Worm (Caenorhabditis elegans) whole organism, L1 larva: ENCODE results near the gene EGAP5.1.
A peak's percentile ranks its signal among the peaks of the same experiment; 100 is the strongest.

Source experiments
- C16A3.4 ChIP-seq: fragments of 150-350 bp; optimal IDR thresholded peaks from 2 replicates; lab custom pipeline; 2014; ENCODE audit warnings: missing biosample characterization, missing genetic modification characterization
- aha-1 ChIP-seq: fragments of 150-350 bp; optimal IDR thresholded peaks from 2 replicates; lab custom pipeline; 2014; ENCODE audit warnings: missing biosample characterization, missing genetic modification characterization
- aly-2 ChIP-seq: fragments of 150-350 bp; optimal IDR thresholded peaks from 2 replicates; lab custom pipeline; 2014; ENCODE audit warnings: missing biosample characterization, missing genetic modification characterization
- ama-1 ChIP-seq: fragments of 150-350 bp; optimal IDR thresholded peaks from 2 replicates; lab custom pipeline; 2014
- ceh-82 ChIP-seq, 3 experiments: fragments of 150-350 bp in 1 of 3; sonication (generic microtip) in 2 of 3; optimal IDR thresholded peaks; 2 replicates each; lab custom pipeline; 2014 to 2017; ENCODE audit warnings: missing biosample characterization in 3 of 3, missing genetic modification characterization in 3 of 3
- ceh-88 ChIP-seq: fragments of 200-800 bp; sonication (Bioruptor generic); IDR thresholded peaks from 2 replicates; pipeline ENCODE4 v1.3.6; 2022; ENCODE audit warnings: missing genetic modification characterization, missing compliant biosample characterization
- ceh-90 ChIP-seq: sonication (generic microtip); optimal IDR thresholded peaks from 2 replicates; lab custom pipeline; 2016; ENCODE audit warnings: missing genetic modification characterization, missing compliant biosample characterization
- dsc-1 ChIP-seq: sonication (generic microtip); optimal IDR thresholded peaks from 2 replicates; lab custom pipeline; 2016; ENCODE audit warnings: mild to moderate bottlenecking, missing genetic modification characterization, missing compliant biosample characterization
- efl-1 ChIP-seq, 4 experiments: fragments of 150-350 bp; optimal IDR thresholded peaks in 3 of 4; peaks in 1 of 4; 1 replicate in 1 of 4; 2 replicates in 3 of 4; lab custom pipeline; 2014; ENCODE audit warnings: missing biosample characterization in 2 of 4, missing genetic modification characterization in 2 of 4, missing genetic modification reagents in 2 of 4
- egl-13 ChIP-seq: sonication (generic microtip); optimal IDR thresholded peaks from 2 replicates; lab custom pipeline; 2016; ENCODE audit warnings: missing genotype, missing genetic modification reagents, missing genetic modification characterization, missing compliant biosample characterization
- egl-27 ChIP-seq, 2 experiments: fragments of 150-350 bp in 1 of 2; sonication (generic microtip); optimal IDR thresholded peaks; 3 replicates each; lab custom pipeline; 2017 to 2018; ENCODE audit warnings: missing biosample characterization in 2 of 2, missing genetic modification characterization in 2 of 2, missing genetic modification reagents in 2 of 2
- fkh-10 ChIP-seq: sonication (generic microtip); optimal IDR thresholded peaks from 2 replicates; lab custom pipeline; 2017; ENCODE audit warnings: missing biosample characterization, missing genetic modification reagents, missing genetic modification characterization
- fkh-8 ChIP-seq: sonication (generic microtip); optimal IDR thresholded peaks from 2 replicates; lab custom pipeline; 2016; ENCODE audit warnings: mild to moderate bottlenecking, missing genetic modification characterization, missing compliant biosample characterization
- grh-1 ChIP-seq: fragments of 200-800 bp; sonication (Bioruptor generic); IDR thresholded peaks from 2 replicates; pipeline ENCODE4 v1.3.6; 2022; ENCODE audit warnings: missing genetic modification reagents, missing genetic modification characterization, missing compliant biosample characterization
- hlh-17 ChIP-seq: fragments of 200-800 bp; sonication (Bioruptor generic); optimal IDR thresholded peaks from 2 replicates; lab custom pipeline; 2018; ENCODE audit warnings: missing genetic modification characterization, mild to moderate bottlenecking, missing compliant biosample characterization, moderate library complexity, borderline replicate concordance
- hpl-2 ChIP-seq: fragments of 150-350 bp; optimal IDR thresholded peaks from 2 replicates; lab custom pipeline; 2014; ENCODE audit warnings: missing biosample characterization, missing genetic modification reagents, missing genetic modification characterization
- lin-13 ChIP-seq: fragments of 150-350 bp; optimal IDR thresholded peaks from 2 replicates; lab custom pipeline; 2014; ENCODE audit warnings: missing biosample characterization, missing genetic modification reagents, missing genetic modification characterization
- lin-14 ChIP-seq: fragments of 200-800 bp; sonication (Bioruptor generic); optimal IDR thresholded peaks from 2 replicates; lab custom pipeline; 2018; ENCODE audit warnings: mild to moderate bottlenecking, missing genetic modification characterization, moderate library complexity, missing compliant biosample characterization
- lsy-2 ChIP-seq, 2 experiments: fragments of 150-350 bp; optimal IDR thresholded peaks; 2 replicates each; lab custom pipeline; 2014; ENCODE audit warnings: missing biosample characterization in 2 of 2, missing genetic modification characterization in 2 of 2
- mdl-1 ChIP-seq, 2 experiments: fragments of 150-350 bp; optimal IDR thresholded peaks; 2 replicates each; lab custom pipeline; 2014 to 2017; ENCODE audit warnings: missing biosample characterization in 2 of 2, missing genetic modification characterization in 2 of 2, inconsistent platforms in 1 of 2
- mef-2 ChIP-seq: fragments of 150-350 bp; optimal IDR thresholded peaks from 2 replicates; lab custom pipeline; 2014; ENCODE audit warnings: missing biosample characterization, missing genetic modification characterization
- mep-1 ChIP-seq: fragments of 150-350 bp; optimal IDR thresholded peaks from 2 replicates; lab custom pipeline; 2014; ENCODE audit warnings: missing biosample characterization, missing genetic modification characterization
- nhr-20 ChIP-seq: sonication (generic microtip); optimal IDR thresholded peaks from 2 replicates; lab custom pipeline; 2016; ENCODE audit warnings: mild to moderate bottlenecking, missing genetic modification characterization, missing compliant biosample characterization
- nhr-47 ChIP-seq: sonication (generic microtip); optimal IDR thresholded peaks from 2 replicates; lab custom pipeline; 2016; ENCODE audit warnings: mild to moderate bottlenecking, missing genetic modification characterization, moderate library complexity, missing compliant biosample characterization
- nhr-71 ChIP-seq: sonication (generic microtip); optimal IDR thresholded peaks from 2 replicates; lab custom pipeline; 2016; ENCODE audit warnings: mild to moderate bottlenecking, missing genetic modification characterization, moderate library complexity, missing compliant biosample characterization
- nhr-84 ChIP-seq: sonication (generic microtip); optimal IDR thresholded peaks from 2 replicates; lab custom pipeline; 2017; ENCODE audit warnings: missing biosample characterization, missing genetic modification characterization
- pax-3 ChIP-seq: fragments of 200-800 bp; sonication (Bioruptor generic); optimal IDR thresholded peaks from 2 replicates; lab custom pipeline; 2018; ENCODE audit warnings: mild to moderate bottlenecking, missing genetic modification characterization, moderate library complexity, missing compliant biosample characterization
- pqm-1 ChIP-seq: sonication (generic microtip); optimal IDR thresholded peaks from 3 replicates; lab custom pipeline; 2017; ENCODE audit warnings: missing biosample characterization, missing genetic modification characterization
- snu-23 ChIP-seq: sonication (generic microtip); optimal IDR thresholded peaks from 2 replicates; lab custom pipeline; 2016; ENCODE audit warnings: missing genetic modification characterization, missing compliant biosample characterization
- sup-37 ChIP-seq: fragments of 200-800 bp; sonication (Bioruptor generic); optimal IDR thresholded peaks from 2 replicates; lab custom pipeline; 2018; ENCODE audit warnings: mild to moderate bottlenecking, missing genetic modification characterization, missing compliant biosample characterization
- swsn-7 ChIP-seq: sonication (generic microtip); optimal IDR thresholded peaks from 2 replicates; lab custom pipeline; 2016; ENCODE audit warnings: missing genetic modification characterization, missing compliant biosample characterization
- tbx-2 ChIP-seq: sonication (generic microtip); optimal IDR thresholded peaks from 2 replicates; lab custom pipeline; 2016; ENCODE audit warnings: missing genetic modification characterization, missing compliant biosample characterization
- unc-30 ChIP-seq: sonication (generic microtip); optimal IDR thresholded peaks from 2 replicates; lab custom pipeline; 2017; ENCODE audit warnings: missing biosample characterization, missing genetic modification characterization
- unc-62 ChIP-seq: fragments of 150-350 bp; optimal IDR thresholded peaks from 2 replicates; lab custom pipeline; 2014; ENCODE audit warnings: missing biosample characterization, missing genetic modification reagents, missing genetic modification characterization
- ztf-11 ChIP-seq, 2 experiments: sonication (generic microtip); optimal IDR thresholded peaks; 2 replicates each; lab custom pipeline; 2016 to 2017; ENCODE audit warnings: missing genetic modification characterization in 2 of 2, missing biosample characterization in 1 of 2, missing compliant biosample characterization in 1 of 2
- ztf-4 ChIP-seq: fragments of 150-350 bp; optimal IDR thresholded peaks from 2 replicates; lab custom pipeline; 2014; ENCODE audit warnings: missing biosample characterization, missing genetic modification characterization

Gene EGAP5.1

DNA sequence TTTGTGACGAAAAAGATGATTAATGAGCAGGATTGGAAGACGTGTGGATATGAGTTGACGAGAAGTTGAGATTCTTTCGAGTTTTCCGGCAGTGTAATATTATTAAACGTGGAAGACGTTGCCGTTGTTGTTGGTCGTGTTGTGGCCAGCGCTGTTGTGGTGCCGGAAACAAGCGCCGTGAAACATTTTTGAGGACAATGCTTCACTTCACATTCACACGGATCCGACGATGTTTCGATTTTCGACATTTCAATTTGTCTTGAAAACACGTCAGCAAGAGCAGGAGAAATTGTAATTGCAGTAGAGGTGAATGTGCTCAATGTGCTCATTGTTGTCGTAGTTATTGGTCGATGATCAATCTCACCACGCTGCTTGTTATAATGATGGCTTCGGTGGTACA lies 5.9 kb downstream of the EGAP5.1 start:
- no peak for TF ChIP-seq efl-1 (optimal IDR thresholded peaks at IDR 0.05; lab: Kevin White, UChicago)
- TF ChIP-seq efl-1 (GFP tag; optimal IDR thresholded peaks at IDR 0.05 in 1 of 2; lab: Kevin White, UChicago), result peak in 1 of 2 experiments; percentile 56
- TF ChIP-seq nhr-47 (tag; lab: Kevin White, UChicago), result no peak
- TF ChIP-seq ztf-4 (tag; lab: Kevin White, UChicago), result no peak
- no peak for TF ChIP-seq mep-1

ce11 chrX:5171085-5171484 lies 8.2 kb downstream of the EGAP5.1 start, which contains the start of gene T03G11.10:
Gene T03G11.10 (minus strand): TSS chrX:5171185.
- TF ChIP-seq sup-37 (GFP tag; lab: Kevin White, UChicago) (no peak), tbx-2 (tag; lab: Kevin White, UChicago) (no peak), pqm-1 (tag; lab: Kevin White, UChicago) (no peak), mdl-1 (tag; optimal IDR thresholded peaks at IDR 0.05; lab: Kevin White, UChicago) (no peak), swsn-7 (tag; lab: Kevin White, UChicago) (no peak), mef-2 (tag; lab: Kevin White, UChicago) (no peak), snu-23 (no peak), aly-2 (no peak), egl-13 (no peak), aha-1 (tag; lab: Kevin White, UChicago) (no peak), lsy-2 (tag; optimal IDR thresholded peaks at IDR 0.05; lab: Kevin White, UChicago) (no peak), grh-1 (no peak), hpl-2 (GFP tag; lab: Kevin White, UChicago) (no peak), ceh-82 (tag; optimal IDR thresholded peaks at IDR 0.05; lab: Kevin White, UChicago) (no peak), hlh-17 (GFP tag; lab: Kevin White, UChicago) (no peak), lin-13 (GFP tag; lab: Kevin White, UChicago) (no peak), C16A3.4 (tag; lab: Kevin White, UChicago) (no peak), nhr-84 (tag; lab: Kevin White, UChicago) (no peak), nhr-20 (tag; lab: Kevin White, UChicago) (no peak), dsc-1 (tag; lab: Kevin White, UChicago) (no peak)
- TF ChIP-seq, all 84 proteins: peak for 0

DNA sequence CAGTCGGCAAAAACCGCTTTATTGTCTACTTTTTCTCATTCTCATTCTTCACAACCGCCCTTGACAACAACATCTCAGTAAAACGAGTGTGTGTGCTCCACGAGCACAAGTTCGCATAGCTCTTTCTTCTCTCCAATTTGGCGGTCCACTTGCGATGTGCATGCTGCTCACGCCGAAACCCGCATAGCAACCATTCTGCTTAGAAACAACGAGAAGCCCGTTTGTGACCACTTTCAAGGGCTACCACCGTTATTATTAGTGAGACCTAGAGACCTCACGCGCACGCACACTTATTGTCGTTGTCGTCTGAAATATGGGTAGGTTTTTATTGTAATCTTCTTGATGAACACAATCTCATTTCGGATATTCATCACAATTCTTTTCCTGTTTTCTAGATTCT lies 11.4 kb downstream of the EGAP5.1 start, which contains the start of gene zchc-1A:
zchc-1A (plus strand) TSS at position 114 of the 400 bp plus-strand sequence.
- TF ChIP-seq fkh-8 (peak; percentile 62), ztf-4 (tag; lab: Kevin White, UChicago) (no peak), nhr-71 (tag; lab: Kevin White, UChicago) (peak; percentile 3)
- TF ChIP-seq, all 84 proteins: peak for 2

DNA sequence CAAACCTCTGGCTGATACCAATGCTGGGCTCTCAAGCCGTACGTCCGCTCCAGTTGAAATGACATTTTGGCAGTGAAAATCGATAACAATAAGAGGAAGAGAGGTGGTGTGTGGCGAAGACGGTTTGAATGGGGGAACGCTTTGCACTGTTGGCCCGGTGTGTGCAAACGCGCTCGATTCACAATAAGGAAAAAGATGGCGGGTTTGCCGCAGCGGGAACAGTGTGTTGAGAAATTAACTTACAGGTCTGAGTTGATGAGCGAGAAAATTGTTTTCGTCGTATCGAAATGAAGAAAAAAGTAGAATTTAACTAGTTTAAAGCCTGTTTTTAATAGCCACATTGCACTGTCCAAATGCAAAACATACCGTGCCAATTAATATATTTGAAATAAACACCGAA lies 16.2 kb downstream of the EGAP5.1 start, which contains the start of gene metl-9:
metl-9 (minus strand) TSS at position 101 of the 400 bp plus-strand sequence.
- TF ChIP-seq pax-3, result no peak
- TF ChIP-seq unc-62, result no peak
- TF ChIP-seq efl-1 (optimal IDR thresholded peaks at IDR 0.05; lab: Kevin White, UChicago), result no peak
- TF ChIP-seq efl-1 (GFP tag; optimal IDR thresholded peaks at IDR 0.05 in 1 of 2; lab: Kevin White, UChicago), result peak in 1 of 2 experiments; percentile 37
- peak; percentile 9 for TF ChIP-seq lin-14
- no peak for TF ChIP-seq fkh-10 (GFP tag; lab: Kevin White, UChicago)

DNA sequence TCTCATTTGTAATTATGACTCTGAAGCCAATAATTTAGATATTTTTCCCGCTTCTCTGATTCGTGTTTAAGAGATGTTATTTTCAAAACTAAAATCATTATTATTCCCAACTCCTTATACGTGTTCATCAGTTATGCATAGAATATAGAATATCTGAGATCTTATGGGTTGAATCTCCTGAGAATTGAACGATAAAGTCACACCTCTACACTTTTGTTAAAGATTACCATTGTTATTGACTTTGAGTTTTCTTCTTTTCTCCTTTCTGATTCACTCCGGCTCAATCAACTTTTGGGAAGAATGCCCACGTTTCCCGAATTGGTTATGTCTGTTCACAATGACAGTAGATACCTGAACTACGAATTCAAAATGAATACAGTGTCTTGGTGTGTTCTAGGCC lies 17.0 kb downstream of the EGAP5.1 start, which contains the start of gene sru-48:
sru-48 (plus strand) TSS at position 301 of the 400 bp plus-strand sequence.
- TF ChIP-seq efl-1 (optimal IDR thresholded peaks at IDR 0.05; lab: Kevin White, UChicago) (no peak), efl-1 (GFP tag; optimal IDR thresholded peaks at IDR 0.05 in 1 of 2; lab: Kevin White, UChicago) (peak in 1 of 2 experiments; percentile 4), nhr-71 (tag; lab: Kevin White, UChicago) (no peak), ceh-88 (GFP tag; lab: Robert Waterston, UW) (no peak)

DNA sequence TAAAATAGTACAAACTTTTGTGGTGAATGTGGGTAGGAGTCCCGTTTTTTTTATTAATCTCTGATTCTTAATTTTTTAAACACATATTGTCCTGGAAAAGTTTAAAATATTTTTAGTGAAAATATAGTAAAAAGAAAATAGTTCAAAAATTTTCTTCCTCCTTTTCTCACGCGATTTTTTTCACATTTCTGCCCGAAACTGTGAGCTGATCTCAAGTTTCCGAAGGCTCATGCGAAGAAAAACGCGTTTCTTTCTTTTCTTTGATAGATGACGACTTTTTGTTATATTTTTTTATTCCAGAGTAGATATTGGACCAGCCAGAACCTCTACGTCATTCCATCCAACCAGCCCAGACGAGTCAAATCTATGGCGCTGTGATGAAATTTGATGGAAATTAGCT lies 21.1 kb downstream of the EGAP5.1 start, which contains the start of gene T03G11.9:
T03G11.9 (plus strand) TSS at position 301 of the 400 bp plus-strand sequence.
- TF ChIP-seq sup-37 (GFP tag; lab: Kevin White, UChicago), result no peak
- no peak for TF ChIP-seq unc-30 (tag; lab: Kevin White, UChicago)
- TF ChIP-seq ama-1 (lab: Kevin White, UChicago), result no peak
- no peak for TF ChIP-seq ceh-90 (tag; lab: Kevin White, UChicago)
- no peak for TF ChIP-seq ztf-4 (tag; lab: Kevin White, UChicago)
- no peak for TF ChIP-seq mep-1
- no peak for TF ChIP-seq egl-27 (tag; optimal IDR thresholded peaks at IDR 0.05; lab: Kevin White, UChicago)
- TF ChIP-seq fkh-8, result no peak
- TF ChIP-seq ztf-11 (tag; optimal IDR thresholded peaks at IDR 0.05; lab: Kevin White, UChicago), result no peak
